Worm (Caenorhabditis elegans): ENCODE results near the gene npp-15.
A peak's percentile ranks its signal among the peaks of the same experiment; 100 is the strongest.

DNA sequence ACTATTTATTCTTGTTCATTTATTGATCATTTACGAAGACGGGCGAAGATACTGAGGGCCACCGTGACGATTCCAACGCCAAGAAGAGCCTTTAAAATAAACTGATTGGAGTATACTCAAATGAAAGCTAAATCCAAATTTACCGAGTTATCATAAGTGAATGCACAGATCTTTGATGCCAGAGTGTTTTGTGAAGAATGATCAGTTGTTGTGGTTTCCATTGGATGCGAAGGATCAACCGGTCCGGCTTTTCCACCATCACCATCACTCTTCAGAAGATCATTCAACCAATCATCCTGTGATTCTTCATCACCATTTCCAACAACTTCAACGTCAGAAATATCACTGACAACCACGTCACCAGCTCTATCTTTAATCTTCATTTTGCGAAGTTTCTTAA lies 48.4 kb downstream of the npp-15 start:
- TF ChIP-seq skn-1 (tag; optimal IDR thresholded peaks at IDR 0.05) = no peak
- TF ChIP-seq ama-1 (optimal IDR thresholded peaks at IDR 0.05) = peak; percentile 65
- TF ChIP-seq fkh-10 (GFP tag; optimal IDR thresholded peaks at IDR 0.05) = no peak
- TF ChIP-seq nhr-77 (tag; optimal IDR thresholded peaks at IDR 0.05) = no peak
- no peak for TF ChIP-seq nhr-12 (tag; optimal IDR thresholded peaks at IDR 0.05)
- no peak for TF ChIP-seq aly-2 (tag; optimal IDR thresholded peaks at IDR 0.05)
- TF ChIP-seq ceh-82 (tag; optimal IDR thresholded peaks at IDR 0.05) = no peak
- TF ChIP-seq nhr-237 (tag; optimal IDR thresholded peaks at IDR 0.05) = no peak
- peak; percentile 19 for TF ChIP-seq elt-2 (tag; optimal IDR thresholded peaks at IDR 0.05)
- TF ChIP-seq nhr-25 (tag; optimal IDR thresholded peaks at IDR 0.05) = no peak
- no peak for TF ChIP-seq ZK546.5 (tag; optimal IDR thresholded peaks at IDR 0.05)
- TF ChIP-seq ceh-28 (tag; optimal IDR thresholded peaks at IDR 0.05) = no peak
